Fruit fly (Drosophila melanogaster): Measurements from ENCODE around the gene CG13088.

DNA sequence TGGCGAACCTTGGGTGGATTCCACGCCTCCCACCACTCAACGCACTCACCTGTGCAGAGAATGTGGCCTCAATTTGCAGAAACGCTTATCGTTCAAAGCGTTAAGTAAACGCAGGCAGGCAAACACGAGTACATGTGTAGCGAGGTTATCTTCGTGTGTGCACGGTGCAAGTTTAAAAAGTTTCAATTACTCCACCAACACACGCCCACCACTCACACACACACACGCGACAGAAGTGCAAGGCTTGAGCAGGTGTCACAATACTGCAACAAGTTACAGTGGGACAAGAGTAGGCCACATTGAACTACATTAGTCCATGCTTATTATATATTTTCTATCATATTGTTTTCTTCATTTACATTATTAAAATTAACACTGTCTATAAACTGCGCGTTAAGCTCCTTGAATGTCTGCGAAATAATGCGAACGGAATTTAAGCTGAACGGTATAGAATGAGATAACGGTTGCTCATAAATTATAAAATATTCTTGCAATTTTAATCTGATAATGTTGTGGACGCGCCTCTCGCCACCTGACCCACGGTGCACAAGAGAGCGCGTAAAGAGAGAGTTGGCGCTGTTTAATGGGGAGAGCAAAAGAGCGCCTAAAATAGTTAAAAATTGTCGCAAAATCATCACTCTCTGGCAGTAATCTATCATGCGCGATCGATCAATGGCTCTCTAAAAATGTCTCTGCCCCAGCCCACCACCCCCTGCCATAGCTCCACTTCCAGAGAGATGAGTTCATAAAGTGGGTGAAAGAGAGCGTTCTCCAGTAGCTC, 45.9 kb downstream of the CG13088 start:
- TF ChIP-seq cic (GFP tag; optimal IDR thresholded peaks at IDR 0.05) (peak; percentile 87), CG7101 (tag; optimal IDR thresholded peaks at IDR 0.05) (peak; percentile 96), pad (GFP tag; optimal IDR thresholded peaks at IDR 0.05) (peak; percentile 80), CG33017 (tag; optimal IDR thresholded peaks at IDR 0.05) (peak; percentile 96), tj (GFP tag; optimal IDR thresholded peaks at IDR 0.05) (peak; percentile 84), CG12768 (GFP tag; optimal IDR thresholded peaks at IDR 0.05) (peak; percentile 97), CG7045 (GFP tag; optimal IDR thresholded peaks at IDR 0.05) (peak; percentile 88), kay (GFP tag; ENCODE audit: borderline replicate concordance) (peak; percentile 82), Clk (GFP tag; optimal IDR thresholded peaks at IDR 0.05) (peak; percentile 88), CG1620 (GFP tag; optimal IDR thresholded peaks at IDR 0.05) (peak; percentile 89), CG14711 (tag; optimal IDR thresholded peaks at IDR 0.05) (peak; percentile 86), Hr96 (GFP tag; optimal IDR thresholded peaks at IDR 0.05) (peak; percentile 87)

All from whole organism, adult.